Worm (Caenorhabditis elegans) whole organism, L2 larva: Measurements from ENCODE around the gene C24A3.1.

Source experiments
- ZK546.5 ChIP-seq: sonication (generic microtip); optimal IDR thresholded peaks from 2 replicates; lab custom pipeline; 2017; ENCODE audit warnings: missing biosample characterization, missing genetic modification characterization
- alr-1 ChIP-seq: fragments of 150-350 bp; optimal IDR thresholded peaks from 2 replicates; lab custom pipeline; 2014; ENCODE audit warnings: missing biosample characterization, missing genetic modification characterization
- ama-1 ChIP-seq: fragments of 150-350 bp; optimal IDR thresholded peaks from 2 replicates; lab custom pipeline; 2018; ENCODE audit warnings: inconsistent platforms
- ceh-16 ChIP-seq: fragments of 150-350 bp; optimal IDR thresholded peaks from 2 replicates; lab custom pipeline; 2014; ENCODE audit warnings: missing biosample characterization, missing genetic modification characterization
- ceh-82 ChIP-seq: fragments of 150-350 bp; optimal IDR thresholded peaks from 2 replicates; lab custom pipeline; 2014; ENCODE audit warnings: missing biosample characterization, missing genetic modification characterization
- crh-2 ChIP-seq: sonication (generic microtip); optimal IDR thresholded peaks from 2 replicates; lab custom pipeline; 2017; ENCODE audit warnings: missing biosample characterization, missing genetic modification characterization
- elt-3 ChIP-seq: sonication (generic microtip); optimal IDR thresholded peaks from 2 replicates; lab custom pipeline; 2017; ENCODE audit warnings: missing biosample characterization, missing genetic modification characterization
- fos-1 ChIP-seq: fragments of 150-350 bp; optimal IDR thresholded peaks from 2 replicates; lab custom pipeline; 2014; ENCODE audit warnings: missing biosample characterization, missing genetic modification characterization
- lin-39 ChIP-seq: fragments of 150-350 bp; optimal IDR thresholded peaks from 2 replicates; lab custom pipeline; 2014; ENCODE audit warnings: missing biosample characterization, missing genetic modification reagents, missing genetic modification characterization
- lsy-2 ChIP-seq, 2 experiments: fragments of 150-350 bp in 1 of 2; sonication (generic microtip) in 1 of 2; optimal IDR thresholded peaks; 2 replicates each; lab custom pipeline; 2014 to 2017; ENCODE audit warnings: missing biosample characterization in 2 of 2, missing genetic modification characterization in 2 of 2
- mdl-1 ChIP-seq, 2 experiments: fragments of 150-350 bp in 1 of 2; sonication (generic microtip) in 1 of 2; optimal IDR thresholded peaks; 2 replicates each; lab custom pipeline; 2017; ENCODE audit warnings: missing biosample characterization in 2 of 2, missing genetic modification characterization in 2 of 2
- nhr-10 ChIP-seq: sonication (generic microtip); optimal IDR thresholded peaks from 2 replicates; lab custom pipeline; 2017; ENCODE audit warnings: missing biosample characterization, missing genetic modification characterization
- nhr-11 ChIP-seq: fragments of 150-350 bp; optimal IDR thresholded peaks from 2 replicates; lab custom pipeline; 2014; ENCODE audit warnings: missing biosample characterization, missing genetic modification characterization
- nhr-23 ChIP-seq: fragments of 150-350 bp; optimal IDR thresholded peaks from 2 replicates; lab custom pipeline; 2014; ENCODE audit warnings: missing biosample characterization, missing genetic modification reagents, missing genetic modification characterization

ce11 chrX:8950507-8951028 lies 48.3 kb upstream of the C24A3.1 start, which contains the start of gene trk-1:
- TF ChIP-seq nhr-10 (tag; lab: Kevin White, UChicago), result no peak
- no peak for TF ChIP-seq alr-1
- TF ChIP-seq ceh-16 (tag; lab: Kevin White, UChicago), result no peak
- TF ChIP-seq lin-39, result no peak
- TF ChIP-seq ama-1 (lab: Kevin White, UChicago), result no peak
- no peak for TF ChIP-seq fos-1 (tag; lab: Kevin White, UChicago)
- TF ChIP-seq lsy-2 (tag; optimal IDR thresholded peaks at IDR 0.05; lab: Kevin White, UChicago), result no peak
- no peak for TF ChIP-seq ceh-82 (tag; lab: Kevin White, UChicago)
- TF ChIP-seq nhr-11, result no peak
- TF ChIP-seq nhr-23 (tag; lab: Kevin White, UChicago), result no peak
- TF ChIP-seq ZK546.5, result no peak
- TF ChIP-seq mdl-1 (tag; optimal IDR thresholded peaks at IDR 0.05; lab: Kevin White, UChicago), result no peak
- no peak for TF ChIP-seq crh-2 (tag; lab: Kevin White, UChicago)
- TF ChIP-seq elt-3 (tag; lab: Kevin White, UChicago), result no peak
